Worm (Caenorhabditis elegans): ENCODE data around the gene C44B7.11.

- TF ChIP-seq ama-1 (optimal IDR thresholded peaks at IDR 0.05) (no peak), lin-35 (GFP tag; optimal IDR thresholded peaks at IDR 0.05) (no peak), unc-62 (GFP tag; optimal IDR thresholded peaks at IDR 0.05) (no peak), nhr-12 (tag; optimal IDR thresholded peaks at IDR 0.05) (no peak), unc-86 (tag; optimal IDR thresholded peaks at IDR 0.05) (no peak), lin-13 (GFP tag; optimal IDR thresholded peaks at IDR 0.05) (no peak), skn-1 (tag; optimal IDR thresholded peaks at IDR 0.05) (no peak), nhr-28 (tag; optimal IDR thresholded peaks at IDR 0.05) (no peak), tbx-2 (tag; optimal IDR thresholded peaks at IDR 0.05) (no peak)
Observed at ce11 chrII:6880067-6880466, 17.3 kb downstream of the C44B7.11 start, which contains the start of gene C44B7.7.
